Fruit fly (Drosophila melanogaster): ENCODE data around the gene Kal1.
A peak's percentile ranks its signal among the peaks of the same experiment; 100 is the strongest.

The Kal1 gene

dm6 chr3R:24138478-24139455 is 2.4 kb upstream of the Kal1 start:
- TF ChIP-seq EcR (GFP tag; optimal IDR thresholded peaks at IDR 0.05) = no peak
- no peak for TF ChIP-seq CG8478 (optimal IDR thresholded peaks at IDR 0.05)
- no peak for TF ChIP-seq pan (optimal IDR thresholded peaks at IDR 0.05)
- no peak for TF ChIP-seq psq (optimal IDR thresholded peaks at IDR 0.05)
- TF ChIP-seq usp (GFP tag; optimal IDR thresholded peaks at IDR 0.05) = no peak
- no peak for TF ChIP-seq Dll (optimal IDR thresholded peaks at IDR 0.05)

dm6 chr3R:24139646-24140130 is 1.5 kb upstream of the Kal1 start:
- TF ChIP-seq pan (optimal IDR thresholded peaks at IDR 0.05) (no peak), psq (optimal IDR thresholded peaks at IDR 0.05) (no peak), usp (GFP tag; optimal IDR thresholded peaks at IDR 0.05) (no peak), CG8478 (optimal IDR thresholded peaks at IDR 0.05) (no peak), EcR (GFP tag; optimal IDR thresholded peaks at IDR 0.05) (no peak), Dll (optimal IDR thresholded peaks at IDR 0.05) (no peak)

dm6 chr3R:24142971-24143370 is 1.8 kb downstream of the Kal1 start:
- TF ChIP-seq CG8478 (optimal IDR thresholded peaks at IDR 0.05) (no peak), psq (optimal IDR thresholded peaks at IDR 0.05) (no peak), pan (optimal IDR thresholded peaks at IDR 0.05) (no peak), usp (GFP tag; optimal IDR thresholded peaks at IDR 0.05) (no peak), EcR (GFP tag; optimal IDR thresholded peaks at IDR 0.05) (no peak), Dll (optimal IDR thresholded peaks at IDR 0.05) (no peak)

dm6 chr3R:24143372-24143771 is 2.2 kb downstream of the Kal1 start:
- peak; percentile 55 for TF ChIP-seq Dll (optimal IDR thresholded peaks at IDR 0.05)
- no peak for TF ChIP-seq pan (optimal IDR thresholded peaks at IDR 0.05)
- TF ChIP-seq usp (GFP tag; optimal IDR thresholded peaks at IDR 0.05) = no peak

dm6 chr3R:24143779-24144178 is 2.6 kb downstream of the Kal1 start:
- TF ChIP-seq usp (GFP tag; optimal IDR thresholded peaks at IDR 0.05) (no peak), EcR (GFP tag; optimal IDR thresholded peaks at IDR 0.05) (no peak), pan (optimal IDR thresholded peaks at IDR 0.05) (no peak), CG8478 (optimal IDR thresholded peaks at IDR 0.05) (no peak), psq (optimal IDR thresholded peaks at IDR 0.05) (no peak), Dll (optimal IDR thresholded peaks at IDR 0.05) (no peak)

dm6 chr3R:24144542-24144941 is 3.3 kb downstream of the Kal1 start:
- TF ChIP-seq Dll (optimal IDR thresholded peaks at IDR 0.05) (no peak), EcR (GFP tag; optimal IDR thresholded peaks at IDR 0.05) (no peak)

- no peak for TF ChIP-seq pan (optimal IDR thresholded peaks at IDR 0.05)
- no peak for TF ChIP-seq Dll (optimal IDR thresholded peaks at IDR 0.05)
- no peak for TF ChIP-seq usp (GFP tag; optimal IDR thresholded peaks at IDR 0.05)
- no peak for TF ChIP-seq EcR (GFP tag; optimal IDR thresholded peaks at IDR 0.05)
- no peak for TF ChIP-seq psq (optimal IDR thresholded peaks at IDR 0.05)
- no peak for TF ChIP-seq CG8478 (optimal IDR thresholded peaks at IDR 0.05)
Observed at dm6 chr3R:24148838-24149237, 7.6 kb downstream of the Kal1 start, which contains the start of gene Slimp. TSS of gene Slimp (minus strand) at chr3R:24148967.

dm6 chr3R:24150103-24150502 is 8.9 kb downstream of the Kal1 start, which contains the start of gene p38c:
TSS of gene p38c (minus strand) at chr3R:24150203.
- TF ChIP-seq CG8478 (optimal IDR thresholded peaks at IDR 0.05) = no peak
- TF ChIP-seq EcR (GFP tag; optimal IDR thresholded peaks at IDR 0.05) = no peak
- no peak for TF ChIP-seq psq (optimal IDR thresholded peaks at IDR 0.05)
- no peak for TF ChIP-seq Dll (optimal IDR thresholded peaks at IDR 0.05)
- TF ChIP-seq usp (GFP tag; optimal IDR thresholded peaks at IDR 0.05) = no peak
- TF ChIP-seq pan (optimal IDR thresholded peaks at IDR 0.05) = no peak

dm6 chr3R:24151924-24152809 is 11.0 kb downstream of the Kal1 start, which contains the start of the genes p38a and CG6178:
TSS of gene p38a (minus strand) at chr3R:24152321.
TSS of gene CG6178 (plus strand) at chr3R:24152347.
- TF ChIP-seq EcR (GFP tag; optimal IDR thresholded peaks at IDR 0.05) = no peak
- no peak for TF ChIP-seq Dll (optimal IDR thresholded peaks at IDR 0.05)
- TF ChIP-seq pan (optimal IDR thresholded peaks at IDR 0.05) = no peak
- no peak for TF ChIP-seq usp (GFP tag; optimal IDR thresholded peaks at IDR 0.05)
- TF ChIP-seq psq (optimal IDR thresholded peaks at IDR 0.05) = no peak
- TF ChIP-seq CG8478 (optimal IDR thresholded peaks at IDR 0.05) = no peak

dm6 chr3R:24161173-24161811 is 20.1 kb downstream of the Kal1 start, which contains the start of the genes Myo95E and TBC1d7:
TSS of gene Myo95E (minus strand) at chr3R:24161498.
TSS of gene TBC1d7 (plus strand) at chr3R:24161727.
- TF ChIP-seq usp (GFP tag; optimal IDR thresholded peaks at IDR 0.05) (no peak), pan (optimal IDR thresholded peaks at IDR 0.05) (peak; percentile 69)

dm6 chr3R:24162774-24163555 is 21.8 kb downstream of the Kal1 start, which contains the start of gene mRpS24:
TSS of gene mRpS24 (minus strand) at chr3R:24163545.
- TF ChIP-seq CG8478 (optimal IDR thresholded peaks at IDR 0.05) = no peak
- no peak for TF ChIP-seq EcR (GFP tag; optimal IDR thresholded peaks at IDR 0.05)
- TF ChIP-seq Dll (optimal IDR thresholded peaks at IDR 0.05) = no peak
- no peak for TF ChIP-seq psq (optimal IDR thresholded peaks at IDR 0.05)
- TF ChIP-seq usp (GFP tag; optimal IDR thresholded peaks at IDR 0.05) = no peak
- TF ChIP-seq pan (optimal IDR thresholded peaks at IDR 0.05) = no peak
